Worm (Caenorhabditis elegans) whole organism, early embryonic: ENCODE results near the gene clh-4.

ENCODE experiments used
- B0310.2 ChIP-seq: sonication (generic microtip); optimal IDR thresholded peaks from 2 replicates; lab custom pipeline; 2016; ENCODE audit warnings: mild to moderate bottlenecking, missing genetic modification characterization, missing compliant biosample characterization
- F13C5.2 ChIP-seq: sonication (generic microtip); optimal IDR thresholded peaks from 2 replicates; lab custom pipeline; 2017; ENCODE audit warnings: mild to moderate bottlenecking, missing genetic modification characterization, inconsistent platforms, missing compliant biosample characterization
- aly-1 ChIP-seq: sonication (generic microtip); optimal IDR thresholded peaks from 2 replicates; lab custom pipeline; 2016; ENCODE audit warnings: missing genetic modification characterization, missing compliant biosample characterization
- ama-1 ChIP-seq: fragments of 150-350 bp; optimal IDR thresholded peaks from 2 replicates; lab custom pipeline; 2014
- ceh-13 ChIP-seq: fragments of 200-800 bp; sonication (Bioruptor generic); optimal IDR thresholded peaks from 2 replicates; lab custom pipeline; 2018; ENCODE audit warnings: mild to moderate bottlenecking, missing genetic modification characterization, missing compliant biosample characterization
- ceh-36 ChIP-seq: sonication (generic microtip); optimal IDR thresholded peaks from 2 replicates; lab custom pipeline; 2016; ENCODE audit warnings: missing genetic modification characterization, inconsistent platforms, missing compliant biosample characterization
- ets-7 ChIP-seq: sonication (generic microtip); optimal IDR thresholded peaks from 2 replicates; lab custom pipeline; 2016; ENCODE audit warnings: missing genotype, missing genetic modification characterization, missing compliant biosample characterization
- flt-1 ChIP-seq: fragments of 200-800 bp; sonication (Bioruptor generic); IDR thresholded peaks from 2 replicates; pipeline ENCODE4 v1.3.6; 2022; ENCODE audit warnings: missing genetic modification characterization, missing compliant biosample characterization
- hmbx-1 ChIP-seq: sonication (generic microtip); optimal IDR thresholded peaks from 2 replicates; lab custom pipeline; 2016; ENCODE audit warnings: mild to moderate bottlenecking, missing genetic modification characterization, missing compliant biosample characterization
- hmg-4 ChIP-seq: fragments of 200-800 bp; sonication (Bioruptor generic); optimal IDR thresholded peaks from 2 replicates; lab custom pipeline; 2018; ENCODE audit warnings: mild to moderate bottlenecking, missing genetic modification characterization, missing compliant biosample characterization
- hnd-1 ChIP-seq: sonication (generic microtip); optimal IDR thresholded peaks from 2 replicates; lab custom pipeline; 2016; ENCODE audit warnings: missing genetic modification characterization, missing compliant biosample characterization
- pes-1 ChIP-seq: fragments of 200-800 bp; sonication (Bioruptor generic); IDR thresholded peaks from 2 replicates; pipeline ENCODE4 v1.3.6; 2022; ENCODE audit warnings: missing genetic modification reagents, missing genetic modification characterization, missing compliant biosample characterization
- scrt-1 ChIP-seq: fragments of 200-800 bp; sonication (Bioruptor generic); IDR thresholded peaks from 2 replicates; pipeline ENCODE4 v1.3.6; 2022; ENCODE audit warnings: missing genetic modification characterization, missing compliant biosample characterization
- sea-1 ChIP-seq: fragments of 200-800 bp; sonication (Bioruptor generic); conservative IDR thresholded peaks from 2 replicates; pipeline ENCODE4 v1.3.6; 2022; ENCODE audit warnings: missing genetic modification characterization, missing compliant biosample characterization
- tbx-11 ChIP-seq: fragments of 200-800 bp; sonication (Bioruptor generic); IDR thresholded peaks from 2 replicates; pipeline ENCODE4 v1.3.6; 2022; ENCODE audit warnings: missing genetic modification characterization, missing compliant biosample characterization
- tbx-37 ChIP-seq: fragments of 200-800 bp; sonication (Bioruptor generic); conservative IDR thresholded peaks from 2 replicates; pipeline ENCODE4 v1.3.6; 2022; ENCODE audit warnings: missing genetic modification reagents, missing genetic modification characterization, missing compliant biosample characterization
- tra-4 ChIP-seq: sonication (generic microtip); optimal IDR thresholded peaks from 2 replicates; lab custom pipeline; 2017; ENCODE audit warnings: missing genetic modification characterization, missing compliant biosample characterization

The clh-4 gene

DNA sequence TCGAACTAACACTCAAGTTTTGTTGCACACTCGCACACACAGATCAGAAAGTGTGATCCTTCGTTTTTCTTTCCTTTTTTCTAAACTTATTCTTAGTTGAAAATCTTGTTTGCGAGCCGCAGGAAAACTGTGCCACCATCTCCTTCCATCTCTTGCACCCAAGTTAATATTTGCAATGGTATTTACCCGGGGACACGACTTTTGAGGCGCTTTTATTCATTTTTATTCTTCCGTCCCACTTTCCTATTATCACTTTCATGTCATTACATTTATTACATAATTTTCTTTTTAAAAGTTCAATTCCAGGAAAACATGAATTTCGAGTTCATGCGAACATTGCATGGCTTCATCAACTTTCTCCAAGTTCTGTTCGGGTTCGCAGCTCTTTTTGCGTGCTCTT lies 14.7 kb upstream of the clh-4 start, which contains the start of gene F09F9.1:
Gene F09F9.1 (plus strand): TSS at position 301 of the 400 bp plus-strand sequence.
- TF ChIP-seq B0310.2 (no peak), hmg-4 (no peak), F13C5.2 (no peak), scrt-1 (no peak), ceh-36 (tag; lab: Kevin White, UChicago) (no peak), aly-1 (tag; lab: Kevin White, UChicago) (no peak), ceh-13 (GFP tag; lab: Kevin White, UChicago) (no peak), hnd-1 (tag; lab: Kevin White, UChicago) (no peak), tbx-37 (GFP tag; lab: Robert Waterston, UW) (no peak), ets-7 (tag; lab: Kevin White, UChicago) (no peak)

DNA sequence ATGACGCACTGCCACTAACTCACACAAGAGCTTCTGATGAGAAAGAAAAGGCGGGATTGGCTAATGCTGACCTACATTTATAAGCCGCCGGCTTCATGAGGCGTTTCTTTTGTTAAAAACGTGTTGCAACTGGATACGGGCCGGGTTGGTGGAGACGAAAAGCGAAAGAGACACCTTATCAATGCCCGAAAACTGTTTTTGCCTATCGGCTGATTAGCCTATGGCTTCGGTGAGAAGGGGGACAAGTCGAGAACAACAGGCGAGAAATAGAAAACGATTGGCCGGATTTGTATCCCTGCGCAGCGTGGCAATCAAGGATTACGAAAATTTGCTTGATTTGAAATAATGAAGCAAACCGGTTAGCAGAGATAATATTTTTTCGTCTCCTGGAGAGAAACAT lies 11.0 kb upstream of the clh-4 start, which contains the start of gene F09F9.2:
Gene F09F9.2 (minus strand): TSS at position 25 of the 400 bp plus-strand sequence.
- TF ChIP-seq ceh-13 (GFP tag; lab: Kevin White, UChicago) (no peak), sea-1 (GFP tag; lab: Robert Waterston, UW) (no peak), ceh-36 (tag; lab: Kevin White, UChicago) (no peak), ets-7 (tag; lab: Kevin White, UChicago) (no peak), hmg-4 (no peak), scrt-1 (no peak), tra-4 (tag; lab: Kevin White, UChicago) (no peak), aly-1 (tag; lab: Kevin White, UChicago) (no peak), hnd-1 (tag; lab: Kevin White, UChicago) (no peak), pes-1 (GFP tag; lab: Robert Waterston, UW) (no peak), hmbx-1 (no peak), B0310.2 (no peak), flt-1 (GFP tag; lab: Robert Waterston, UW) (no peak), tbx-37 (GFP tag; lab: Robert Waterston, UW) (no peak), ama-1 (lab: Kevin White, UChicago) (no peak)

DNA sequence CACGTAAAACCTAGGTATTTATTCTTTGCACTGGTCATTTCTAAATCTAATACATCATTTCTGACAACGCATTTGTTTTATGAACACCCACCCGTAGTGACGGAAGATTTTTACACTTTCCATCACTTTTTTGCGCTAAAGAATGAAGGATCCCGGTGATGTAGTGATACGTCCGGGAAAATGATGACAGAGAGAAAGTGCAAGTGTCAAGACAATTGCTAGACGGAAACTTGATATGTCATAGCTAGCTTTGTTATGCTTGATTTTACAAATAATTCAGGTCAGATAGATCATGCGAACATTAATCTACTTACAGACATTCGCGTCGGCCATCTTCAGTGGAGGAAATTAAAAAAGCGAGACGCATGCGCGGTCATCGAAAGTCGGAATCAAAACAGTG lies 9.6 kb upstream of the clh-4 start:
- TF ChIP-seq scrt-1 (no peak), B0310.2 (no peak), ceh-36 (tag; lab: Kevin White, UChicago) (no peak), hmbx-1 (no peak), ets-7 (tag; lab: Kevin White, UChicago) (no peak), sea-1 (GFP tag; lab: Robert Waterston, UW) (no peak), tbx-37 (GFP tag; lab: Robert Waterston, UW) (no peak), tbx-11 (GFP tag; lab: Robert Waterston, UW) (no peak), aly-1 (tag; lab: Kevin White, UChicago) (no peak)

DNA sequence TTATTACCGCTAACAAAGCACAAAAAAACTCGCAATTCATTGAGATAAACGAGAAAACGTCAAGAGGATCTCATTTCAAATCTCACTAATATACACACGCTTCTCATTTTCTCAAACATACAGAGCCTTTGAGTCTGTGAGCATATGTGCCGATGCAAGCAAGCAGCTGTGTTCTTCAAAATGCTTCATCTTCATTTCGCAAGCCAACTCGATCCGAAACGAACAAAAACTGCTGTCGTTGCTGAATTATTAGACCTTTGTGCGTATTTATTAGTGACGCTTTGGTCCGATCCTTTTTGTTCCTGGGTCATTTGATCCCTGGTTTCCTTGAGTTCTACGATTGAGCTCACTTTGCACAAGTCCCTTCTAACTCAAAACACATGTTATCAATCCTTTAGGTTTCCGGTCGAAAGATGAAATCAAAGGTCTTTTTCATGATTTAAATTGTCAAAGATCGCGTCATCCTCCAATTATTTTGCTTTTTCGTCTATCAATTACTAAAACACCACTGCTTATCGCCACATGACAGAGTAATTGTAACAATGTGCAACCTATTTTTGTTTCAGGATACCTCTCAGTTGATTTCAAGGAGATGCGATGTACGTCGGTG lies 6.6 kb upstream of the clh-4 start, which contains the start of gene R02E4.2:
Gene R02E4.2 (plus strand): TSS at position 560 of the 610 bp plus-strand sequence.
- TF ChIP-seq pes-1 (GFP tag; lab: Robert Waterston, UW), result no peak
- TF ChIP-seq B0310.2, result no peak
- TF ChIP-seq sea-1 (GFP tag; lab: Robert Waterston, UW), result no peak
- TF ChIP-seq tra-4 (tag; lab: Kevin White, UChicago), result no peak
- TF ChIP-seq hmbx-1, result no peak
- no peak for TF ChIP-seq ceh-13 (GFP tag; lab: Kevin White, UChicago)

DNA sequence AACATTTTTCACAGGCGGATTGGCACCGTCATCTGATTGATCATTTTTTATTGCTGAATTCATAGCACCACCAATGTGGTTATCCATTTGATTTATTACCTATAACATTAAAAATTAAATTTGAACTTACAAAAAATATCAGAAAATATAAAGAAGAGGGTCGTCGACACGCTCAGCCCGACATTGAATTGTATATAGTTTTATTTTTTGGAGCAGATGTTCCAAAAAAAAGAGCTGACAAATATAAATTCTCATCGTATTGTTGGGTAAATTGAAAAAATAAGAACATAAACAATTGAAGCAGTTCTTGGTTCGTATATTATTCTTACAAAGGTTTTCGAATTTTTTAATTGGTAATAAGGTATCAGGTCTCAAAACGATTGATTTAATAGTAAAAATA lies 4.1 kb upstream of the clh-4 start, which contains the start of gene R02E4.1:
Gene R02E4.1 (minus strand): TSS at position 101 of the 400 bp plus-strand sequence.
- no peak for TF ChIP-seq tbx-11 (GFP tag; lab: Robert Waterston, UW)
- TF ChIP-seq B0310.2, result no peak
- no peak for TF ChIP-seq flt-1 (GFP tag; lab: Robert Waterston, UW)
- TF ChIP-seq scrt-1, result no peak
- no peak for TF ChIP-seq hnd-1 (tag; lab: Kevin White, UChicago)
- TF ChIP-seq F13C5.2, result no peak
- TF ChIP-seq aly-1 (tag; lab: Kevin White, UChicago), result no peak
- no peak for TF ChIP-seq tra-4 (tag; lab: Kevin White, UChicago)
- no peak for TF ChIP-seq sea-1 (GFP tag; lab: Robert Waterston, UW)
- no peak for TF ChIP-seq tbx-37 (GFP tag; lab: Robert Waterston, UW)

DNA sequence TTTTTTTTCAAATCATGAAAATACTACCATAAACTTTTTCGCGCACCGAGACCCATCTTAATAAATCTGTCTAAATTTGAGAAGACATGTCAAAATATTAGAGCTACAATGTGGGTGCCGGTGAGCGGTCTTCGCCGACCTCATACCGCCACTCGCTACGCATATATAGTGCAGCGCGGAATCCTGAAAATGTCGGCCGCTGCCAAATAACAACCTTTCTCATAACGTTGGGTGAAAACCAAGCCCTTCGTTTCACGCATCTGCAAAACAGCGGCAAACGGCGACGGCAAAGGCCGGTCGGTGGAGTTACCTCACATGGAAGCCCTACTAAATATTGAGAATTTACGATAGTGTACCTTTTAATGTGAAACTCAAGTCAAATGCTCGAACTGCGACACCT lies 2.7 kb upstream of the clh-4 start:
- TF ChIP-seq F13C5.2, result no peak
- no peak for TF ChIP-seq B0310.2
- no peak for TF ChIP-seq tbx-11 (GFP tag; lab: Robert Waterston, UW)
- no peak for TF ChIP-seq hmbx-1
- TF ChIP-seq pes-1 (GFP tag; lab: Robert Waterston, UW), result no peak
- no peak for TF ChIP-seq ets-7 (tag; lab: Kevin White, UChicago)
- TF ChIP-seq hnd-1 (tag; lab: Kevin White, UChicago), result no peak
- no peak for TF ChIP-seq scrt-1
- TF ChIP-seq tbx-37 (GFP tag; lab: Robert Waterston, UW), result no peak
- no peak for TF ChIP-seq sea-1 (GFP tag; lab: Robert Waterston, UW)

DNA sequence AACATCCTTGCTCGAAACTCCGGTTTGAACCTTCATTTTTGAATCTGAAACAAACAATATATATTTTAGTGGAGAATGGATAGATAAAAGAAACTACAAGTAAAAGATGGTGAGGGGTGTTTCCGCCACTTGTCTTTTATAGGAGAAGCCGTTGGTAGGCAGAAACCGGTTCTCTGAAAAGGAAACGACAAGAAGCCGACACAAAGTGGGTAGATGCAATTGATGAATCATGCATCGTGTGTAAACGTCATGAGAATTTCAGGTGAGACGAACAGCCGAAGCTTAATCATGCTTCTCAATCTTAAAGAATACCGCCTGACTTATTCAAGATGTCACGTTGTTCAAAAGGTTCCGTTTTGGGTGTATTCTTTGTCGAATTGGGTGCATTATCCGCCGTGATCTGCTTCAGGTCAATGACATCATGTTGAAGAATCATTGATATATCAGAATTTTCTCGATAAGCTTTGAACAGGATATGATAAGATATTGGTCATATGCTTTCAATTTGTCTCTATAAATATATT lies 1.8 kb upstream of the clh-4 start, which contains the start of gene R02E4.3:
Gene R02E4.3 (minus strand): TSS at position 51 of the 524 bp plus-strand sequence.
- TF ChIP-seq tbx-37 (GFP tag; lab: Robert Waterston, UW), result no peak
- no peak for TF ChIP-seq hnd-1 (tag; lab: Kevin White, UChicago)
- TF ChIP-seq sea-1 (GFP tag; lab: Robert Waterston, UW), result no peak

DNA sequence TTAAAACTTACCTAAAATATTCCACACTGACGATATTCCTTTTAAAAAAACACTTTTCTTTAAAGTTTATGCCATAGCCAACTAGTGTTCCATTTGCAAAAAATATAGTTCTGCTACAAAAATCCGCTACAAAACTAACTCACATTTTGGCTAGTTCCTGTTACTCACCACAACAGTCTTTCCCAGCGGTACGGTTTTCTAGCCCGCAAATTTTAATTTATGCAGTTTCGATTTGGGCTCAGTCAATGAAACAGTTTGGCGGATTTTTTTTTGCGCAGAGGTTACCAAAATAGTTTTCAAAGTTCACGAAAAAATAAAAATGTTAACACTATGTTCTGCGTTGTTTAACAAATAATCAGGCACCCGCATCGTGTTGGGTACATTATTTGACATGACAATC lies 840 bp upstream of the clh-4 start:
- no peak for TF ChIP-seq scrt-1
